Fruit fly (Drosophila melanogaster) whole organism, adult: Measurements from ENCODE around the gene Nasp.

Source experiments
- CG11617 ChIP-seq: fragments of 200-800 bp; sonication (Bioruptor generic); optimal IDR thresholded peaks from 2 replicates; lab custom pipeline; 2017; ENCODE audit warnings: mild to moderate bottlenecking, missing biosample characterization, missing genetic modification reagents, missing genetic modification characterization
- CG14711 ChIP-seq: fragments of 200-800 bp; sonication (Bioruptor generic); optimal IDR thresholded peaks from 2 replicates; lab custom pipeline; 2018; ENCODE audit warnings: missing biosample characterization, mild to moderate bottlenecking, missing genetic modification characterization, moderate library complexity
- CG5204 ChIP-seq: fragments of 200-800 bp; sonication (Bioruptor generic); optimal IDR thresholded peaks from 2 replicates; lab custom pipeline; 2016; ENCODE audit warnings: missing biosample characterization, missing genetic modification characterization
- CG7045 ChIP-seq: fragments of 200-800 bp; sonication (Bioruptor generic); optimal IDR thresholded peaks from 2 replicates; lab custom pipeline; 2017; ENCODE audit warnings: missing biosample characterization, mild to moderate bottlenecking, missing genetic modification characterization
- Clk ChIP-seq: fragments of 200-800 bp; sonication (Bioruptor generic); optimal IDR thresholded peaks from 2 replicates; lab custom pipeline; 2017; ENCODE audit warnings: missing biosample characterization, missing genetic modification characterization
- Crg-1 ChIP-seq: fragments of 200-800 bp; sonication (Bioruptor generic); optimal IDR thresholded peaks from 2 replicates; lab custom pipeline; 2016; ENCODE audit warnings: missing biosample characterization, missing genetic modification characterization
- Hr96 ChIP-seq: fragments of 200-800 bp; sonication (Bioruptor generic); optimal IDR thresholded peaks from 2 replicates; lab custom pipeline; 2016; ENCODE audit warnings: missing biosample characterization, missing genetic modification characterization
- Mnt ChIP-seq: fragments of 200-800 bp; sonication (Bioruptor generic); optimal IDR thresholded peaks from 2 replicates; lab custom pipeline; 2016; ENCODE audit warnings: missing biosample characterization, mild to moderate bottlenecking, missing genetic modification characterization
- cnc ChIP-seq, 2 experiments: fragments of >200 bp; optimal IDR thresholded peaks; 2 replicates each; lab custom pipeline; 2017
- kay ChIP-seq: fragments of 200-800 bp; sonication (Bioruptor generic); peaks from one replicate; lab custom pipeline; 2016; ENCODE audit warnings: missing biosample characterization, missing genetic modification characterization, borderline replicate concordance
- tj ChIP-seq: fragments of 200-800 bp; sonication (Bioruptor generic); optimal IDR thresholded peaks from 3 replicates; lab custom pipeline; 2017; ENCODE audit warnings: missing biosample characterization, mild to moderate bottlenecking, missing genetic modification characterization, moderate library complexity

DNA sequence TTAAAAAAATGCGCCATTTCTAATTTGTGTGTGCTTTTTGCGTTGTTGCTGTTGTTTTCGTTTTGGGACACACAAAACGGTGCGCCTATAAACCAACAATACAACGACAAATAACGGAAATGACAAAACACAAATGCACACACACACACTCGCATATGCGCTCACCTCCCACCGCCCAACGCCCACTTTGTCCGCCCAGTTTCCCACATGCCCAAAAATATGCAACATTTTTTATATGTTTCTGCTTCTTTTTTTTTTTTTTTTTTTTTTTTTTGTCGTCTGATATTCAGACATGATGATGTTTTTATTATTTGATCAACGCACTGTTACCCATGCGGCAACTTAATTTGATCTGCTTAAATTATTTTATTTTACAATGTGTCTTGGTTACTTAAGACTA, 40.4 kb upstream of the Nasp start:
- TF ChIP-seq CG5204 (GFP tag; lab: Kevin White, UChicago) (no peak), Crg-1 (GFP tag; lab: Kevin White, UChicago) (no peak), CG14711 (tag; lab: Kevin White, UChicago) (no peak), CG11617 (GFP tag; lab: Kevin White, UChicago) (no peak), cnc (optimal IDR thresholded peaks at IDR 0.05; lab: Kevin White, UChicago) (no peak), CG7045 (GFP tag; lab: Kevin White, UChicago) (no peak), tj (GFP tag; lab: Kevin White, UChicago) (no peak), kay (GFP tag; lab: Kevin White, UChicago) (no peak), Mnt (GFP tag; lab: Kevin White, UChicago) (no peak), Hr96 (GFP tag; lab: Kevin White, UChicago) (no peak), Clk (GFP tag; lab: Kevin White, UChicago) (no peak)
